Worm (Caenorhabditis elegans): ENCODE results near the gene acs-4.

Gene acs-4

DNA sequence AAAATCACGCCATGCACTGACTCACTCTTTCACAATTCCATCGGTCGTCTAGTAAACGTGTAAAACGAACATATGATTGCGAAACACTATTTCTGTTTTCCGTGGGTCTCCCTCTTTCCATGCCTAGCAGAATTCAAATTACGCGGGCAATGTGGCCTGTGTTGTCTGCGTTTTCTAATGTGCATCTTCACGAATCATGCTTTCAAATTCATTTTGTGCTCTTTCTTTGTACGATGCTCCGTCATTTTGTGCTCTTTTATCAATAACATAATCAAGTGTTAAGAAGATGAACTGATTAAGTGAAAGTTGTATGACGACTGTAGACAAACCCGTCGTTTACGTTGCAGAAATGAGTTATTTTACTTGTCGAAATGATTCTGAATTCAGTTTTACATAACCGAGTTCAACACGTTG is 1.8 kb upstream of the acs-4 start (continued):
- no peak for TF ChIP-seq fkh-10 (GFP tag; optimal IDR thresholded peaks at IDR 0.05)
- peak; percentile 10 for TF ChIP-seq jun-1 (tag; optimal IDR thresholded peaks at IDR 0.05)
- TF ChIP-seq zip-4 (GFP tag; optimal IDR thresholded peaks at IDR 0.05) = peak; percentile 5
- peak in 1 of 3 experiments; percentile 57 for TF ChIP-seq ceh-82 (tag; optimal IDR thresholded peaks at IDR 0.05)
- no peak for TF ChIP-seq mab-9 (GFP tag; IDR thresholded peaks at IDR 0.05)
- peak; percentile 17 for TF ChIP-seq nhr-90 (tag; optimal IDR thresholded peaks at IDR 0.05; ENCODE audit: poor library complexity)
- TF ChIP-seq aha-1 (tag; optimal IDR thresholded peaks at IDR 0.05) = no peak
- no peak for TF ChIP-seq ces-1 (GFP tag; optimal IDR thresholded peaks at IDR 0.05)
- peak; percentile 3 for TF ChIP-seq fkh-8 (tag; optimal IDR thresholded peaks at IDR 0.05)
- no peak for TF ChIP-seq lir-3 (tag; optimal IDR thresholded peaks at IDR 0.05; ENCODE audit: poor library complexity)

DNA sequence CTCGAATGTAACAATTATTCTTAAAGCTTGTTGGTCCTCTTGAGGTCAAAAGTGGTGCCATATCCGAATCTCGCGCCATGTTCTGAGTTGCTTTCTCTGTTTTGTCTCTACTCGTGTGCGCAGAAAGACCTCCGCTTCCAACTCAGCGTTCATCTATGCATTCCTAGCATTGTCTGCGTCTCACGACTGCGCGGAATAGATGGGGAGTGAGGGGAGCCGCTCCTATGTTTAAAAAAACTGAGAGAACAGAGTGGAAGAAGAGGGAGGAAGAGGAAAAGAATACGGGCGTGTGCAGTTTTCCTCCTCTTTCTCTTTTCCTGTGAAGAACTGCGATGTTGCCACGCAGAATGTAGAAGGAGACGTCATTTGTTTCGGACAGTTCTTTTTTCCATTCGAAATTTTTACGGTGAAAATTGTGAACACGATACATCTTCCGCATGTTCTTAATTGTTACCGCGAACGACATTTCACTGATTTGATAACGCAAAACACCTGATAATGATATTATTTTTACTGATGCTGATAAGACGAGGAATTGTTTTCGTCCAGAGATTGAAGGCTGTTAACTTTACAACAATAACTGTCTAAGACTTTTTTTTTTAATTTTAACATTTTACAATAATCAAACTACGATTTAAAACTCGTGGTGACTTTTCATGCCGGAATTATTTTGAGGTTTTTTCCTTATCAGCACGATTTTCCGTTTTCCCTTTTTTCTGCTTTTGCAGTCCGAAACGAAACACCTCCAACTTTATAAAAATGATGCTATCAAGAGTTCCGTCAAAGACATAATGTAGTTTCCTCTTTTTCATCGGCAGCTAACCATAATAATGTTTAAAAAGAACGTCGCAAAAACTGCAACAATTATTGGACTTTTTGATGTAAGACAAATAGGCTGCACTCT is 722 bp upstream of the acs-4 start:
- TF ChIP-seq snu-23 (GFP tag; optimal IDR thresholded peaks at IDR 0.05) (peak; percentile 51), jun-1 (tag; optimal IDR thresholded peaks at IDR 0.05) (no peak), nhr-77 (tag; optimal IDR thresholded peaks at IDR 0.05) (peak; percentile 45), egl-13 (tag; optimal IDR thresholded peaks at IDR 0.05) (no peak), swsn-7 (tag; optimal IDR thresholded peaks at IDR 0.05) (peak; percentile 32), C34B4.2 (tag; optimal IDR thresholded peaks at IDR 0.05) (no peak), unc-98 (GFP tag; IDR thresholded peaks at IDR 0.05) (no peak), efl-3 (GFP tag; optimal IDR thresholded peaks at IDR 0.05) (no peak), mdl-1 (tag; optimal IDR thresholded peaks at IDR 0.05) (peak in 1 of 2 experiments; percentile 40), unc-130 (tag; optimal IDR thresholded peaks at IDR 0.05) (no peak), nhr-11 (tag; optimal IDR thresholded peaks at IDR 0.05) (no peak), ceh-90 (tag; optimal IDR thresholded peaks at IDR 0.05) (no peak), Y116A8C.19 (tag; optimal IDR thresholded peaks at IDR 0.05; ENCODE audit: borderline replicate concordance) (no peak), pqm-1 (tag; optimal IDR thresholded peaks at IDR 0.05) (no peak), lin-14 (GFP tag; optimal IDR thresholded peaks at IDR 0.05) (peak; percentile 95), pag-3 (tag; optimal IDR thresholded peaks at IDR 0.05; ENCODE audit: borderline replicate concordance, insufficient read depth) (no peak), skn-1 (tag; optimal IDR thresholded peaks at IDR 0.05) (peak; percentile 51), ceh-82 (tag; optimal IDR thresholded peaks at IDR 0.05) (peak; percentile 40 to 51 (median 47)), C16A3.4 (tag; optimal IDR thresholded peaks at IDR 0.05) (no peak), grh-1 (GFP tag; IDR thresholded peaks at IDR 0.05) (no peak), alr-1 (tag; optimal IDR thresholded peaks at IDR 0.05; ENCODE audit: borderline replicate concordance) (no peak), hpl-2 (GFP tag; optimal IDR thresholded peaks at IDR 0.05) (no peak), nhr-12 (tag; optimal IDR thresholded peaks at IDR 0.05) (no peak), elt-3 (tag; optimal IDR thresholded peaks at IDR 0.05) (peak in 1 of 6 experiments; percentile 14), tlp-1 (tag; optimal IDR thresholded peaks at IDR 0.05) (no peak), lin-13 (GFP tag; optimal IDR thresholded peaks at IDR 0.05) (no peak), tbx-2 (tag; optimal IDR thresholded peaks at IDR 0.05) (peak; percentile 36), F16B12.6 (tag; optimal IDR thresholded peaks at IDR 0.05) (peak; percentile 23), fos-1 (tag; optimal IDR thresholded peaks at IDR 0.05) (no peak), C04F5.9 (tag; optimal IDR thresholded peaks at IDR 0.05) (no peak), nhr-76 (tag; optimal IDR thresholded peaks at IDR 0.05) (no peak), unc-30 (tag; optimal IDR thresholded peaks at IDR 0.05) (no peak), nhr-28 (tag; optimal IDR thresholded peaks at IDR 0.05) (no peak), ceh-88 (GFP tag; IDR thresholded peaks at IDR 0.05) (no peak), sptf-1 (tag; optimal IDR thresholded peaks at IDR 0.05) (no peak), zag-1 (tag; optimal IDR thresholded peaks at IDR 0.05) (no peak), ets-5 (GFP tag; IDR thresholded peaks at IDR 0.05) (no peak), blmp-1 (tag; optimal IDR thresholded peaks at IDR 0.05) (no peak), hlh-4 (tag; optimal IDR thresholded peaks at IDR 0.05) (no peak), vab-15 (tag; optimal IDR thresholded peaks at IDR 0.05) (no peak), elt-2 (tag; optimal IDR thresholded peaks at IDR 0.05) (peak; percentile 12), aha-1 (tag; optimal IDR thresholded peaks at IDR 0.05) (no peak)
